Worm (Caenorhabditis elegans): ENCODE measurements around the gene T14B4.3.

Gene T14B4.3

ce11 chrII:6721581-6721980 is 13.2 kb upstream of the T14B4.3 start (continued):
- peak; percentile 41 for TF ChIP-seq ceh-27 (GFP tag; optimal IDR thresholded peaks at IDR 0.05)
- TF ChIP-seq tlf-1 (GFP tag; optimal IDR thresholded peaks at IDR 0.05), result no peak
- TF ChIP-seq F49E8.2 (tag; optimal IDR thresholded peaks at IDR 0.05; ENCODE audit: insufficient read depth), result no peak
- peak; percentile 75 for TF ChIP-seq F23B12.7 (tag; optimal IDR thresholded peaks at IDR 0.05; ENCODE audit: insufficient read depth)
- TF ChIP-seq ZK185.1 (tag; optimal IDR thresholded peaks at IDR 0.05; ENCODE audit: poor library complexity, severe bottlenecking), result peak; percentile 32
- peak; percentile 4 for TF ChIP-seq atf-7 (tag; optimal IDR thresholded peaks at IDR 0.05)
- 0 out of 2 replicates have a peak, but pooled peaks have one; percentile 51 for TF ChIP-seq madf-6 (GFP tag; IDR thresholded peaks at IDR 0.05)
- no peak for TF ChIP-seq Y95B8A.8 (GFP tag; IDR thresholded peaks at IDR 0.05)
- TF ChIP-seq T07F8.4 (tag; optimal IDR thresholded peaks at IDR 0.05), result peak; percentile 22
- TF ChIP-seq mes-4 (tag; optimal IDR thresholded peaks at IDR 0.05), result no peak

DNA sequence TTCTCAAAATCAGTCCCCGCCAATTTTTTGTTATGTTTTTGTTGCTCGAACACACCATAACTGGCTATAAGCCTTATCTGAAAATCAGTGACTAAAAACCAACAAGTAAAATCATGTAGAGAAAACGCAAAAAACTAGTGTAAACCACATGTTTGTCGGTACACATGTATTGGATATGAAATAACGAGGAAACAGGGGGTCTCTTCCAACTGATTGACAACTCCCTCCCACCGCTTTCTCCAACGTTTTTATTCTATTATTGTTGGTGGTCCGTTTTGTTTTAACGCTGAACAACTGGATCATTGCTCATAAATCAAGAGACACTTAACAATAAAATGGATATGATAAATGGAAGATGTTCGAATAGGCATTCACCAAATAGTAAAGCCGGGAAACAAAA is 7.9 kb upstream of the T14B4.3 start:
- TF ChIP-seq ceh-91 (GFP tag; IDR thresholded peaks at IDR 0.05) (no peak), egrh-3 (GFP tag; IDR thresholded peaks at IDR 0.05) (no peak), F23B12.7 (tag; optimal IDR thresholded peaks at IDR 0.05; ENCODE audit: insufficient read depth) (no peak), hlh-12 (tag; optimal IDR thresholded peaks at IDR 0.05) (no peak), rcor-1 (GFP tag; IDR thresholded peaks at IDR 0.05) (no peak), ceh-27 (GFP tag; optimal IDR thresholded peaks at IDR 0.05) (no peak), F22D6.2 (tag; optimal IDR thresholded peaks at IDR 0.05) (no peak), F55B11.4 (tag; optimal IDR thresholded peaks at IDR 0.05; ENCODE audit: borderline replicate concordance, insufficient read depth) (no peak), C17E4.6 (GFP tag; IDR thresholded peaks at IDR 0.05) (no peak), F10E7.11 (tag; optimal IDR thresholded peaks at IDR 0.05) (no peak), rpc-1 (optimal IDR thresholded peaks at IDR 0.05) (no peak), rpc-1 (tag; optimal IDR thresholded peaks at IDR 0.05) (no peak), mcd-1 (GFP tag; IDR thresholded peaks at IDR 0.05) (no peak), T26A5.8 (tag; optimal IDR thresholded peaks at IDR 0.05) (no peak), F57C9.4 (tag; optimal IDR thresholded peaks at IDR 0.05) (no peak), mxl-1 (tag; optimal IDR thresholded peaks at IDR 0.05) (no peak), B0019.2 (GFP tag; conservative IDR thresholded peaks at IDR 0.05) (no peak)

- TF ChIP-seq hmg-1.2 (GFP tag; IDR thresholded peaks at IDR 0.05) (peak; percentile 63; the same call in 1 of the 2 replicates), F49E8.2 (tag; optimal IDR thresholded peaks at IDR 0.05; ENCODE audit: insufficient read depth) (no peak)
Observed at ce11 chrII:6729331-6729730, 5.4 kb upstream of the T14B4.3 start, which contains the start of gene T14B4.8. T14B4.8 (minus strand) TSS chrII:6729390.

- TF ChIP-seq somi-1 (GFP tag; optimal IDR thresholded peaks at IDR 0.05) (no peak), aptf-2 (GFP tag; conservative IDR thresholded peaks at IDR 0.05) (no peak), aptf-3 (GFP tag; IDR thresholded peaks at IDR 0.05) (no peak), ztf-3 (GFP tag; optimal IDR thresholded peaks at IDR 0.05) (no peak), Y79H2A.3 (GFP tag; conservative IDR thresholded peaks at IDR 0.05) (no peak), ets-4 (GFP tag; optimal IDR thresholded peaks at IDR 0.05) (no peak), F52B5.7 (tag; optimal IDR thresholded peaks at IDR 0.05) (no peak), Y53G8AR.9 (GFP tag; conservative IDR thresholded peaks at IDR 0.05) (no peak), attf-5 (GFP tag; optimal IDR thresholded peaks at IDR 0.05) (no peak), hlh-12 (tag; optimal IDR thresholded peaks at IDR 0.05) (no peak), F39B2.1 (GFP tag; IDR thresholded peaks at IDR 0.05) (no peak), egl-18 (GFP tag; IDR thresholded peaks at IDR 0.05) (no peak), rec-8 (tag; optimal IDR thresholded peaks at IDR 0.05) (no peak), hmg-20 (GFP tag; IDR thresholded peaks at IDR 0.05) (no peak), cebp-2 (GFP tag; IDR thresholded peaks at IDR 0.05) (no peak), snpc-1.1 (tag; optimal IDR thresholded peaks at IDR 0.05; ENCODE audit: insufficient read depth) (no peak), ekl-4 (GFP tag; IDR thresholded peaks at IDR 0.05) (no peak), repo-1 (tag; optimal IDR thresholded peaks at IDR 0.05) (no peak), chd-7 (tag; optimal IDR thresholded peaks at IDR 0.05) (no peak), ztf-25 (GFP tag; IDR thresholded peaks at IDR 0.05) (no peak)
Observed at ce11 chrII:6733718-6734117, 1.0 kb upstream of the T14B4.3 start, which contains the start of gene T14B4.9. T14B4.9 (minus strand) TSS chrII:6733818.

All from whole organism, young adult.